Worm (Caenorhabditis elegans): ENCODE results near the gene T16G12.10.

The T16G12.10 gene

ce11 chrIII:10094538-10094937 lies 38.6 kb upstream of the T16G12.10 start (continued):
- TF ChIP-seq dve-1 (tag; optimal IDR thresholded peaks at IDR 0.05; ENCODE audit: insufficient read depth): no peak
- TF ChIP-seq egl-27 (tag; optimal IDR thresholded peaks at IDR 0.05): no peak
- TF ChIP-seq nhr-28 (tag; optimal IDR thresholded peaks at IDR 0.05): no peak
- TF ChIP-seq nhr-42 (GFP tag; IDR thresholded peaks at IDR 0.05): no peak
- no peak for TF ChIP-seq F37D6.2 (tag; optimal IDR thresholded peaks at IDR 0.05)
- TF ChIP-seq daf-8 (GFP tag; IDR thresholded peaks at IDR 0.05): no peak
- TF ChIP-seq Y105C5A.15 (GFP tag; IDR thresholded peaks at IDR 0.05): no peak
- no peak for TF ChIP-seq spr-3 (GFP tag; optimal IDR thresholded peaks at IDR 0.05)
- TF ChIP-seq ceh-44 (GFP tag; IDR thresholded peaks at IDR 0.05): no peak
- no peak for TF ChIP-seq nhr-77 (tag; optimal IDR thresholded peaks at IDR 0.05)
- no peak for TF ChIP-seq F44E2.7 (GFP tag; IDR thresholded peaks at IDR 0.05)
- TF ChIP-seq nhr-10 (tag; optimal IDR thresholded peaks at IDR 0.05): no peak
- no peak for TF ChIP-seq nhr-11 (tag; optimal IDR thresholded peaks at IDR 0.05)
- TF ChIP-seq F26F4.8 (GFP tag; conservative IDR thresholded peaks at IDR 0.05): no peak; the same call in 1 of the 2 replicates
- TF ChIP-seq ceh-62 (tag; optimal IDR thresholded peaks at IDR 0.05): no peak
- TF ChIP-seq ceh-28 (tag; optimal IDR thresholded peaks at IDR 0.05): no peak
- TF ChIP-seq fos-1 (tag; optimal IDR thresholded peaks at IDR 0.05): no peak
- TF ChIP-seq nhr-48 (tag; optimal IDR thresholded peaks at IDR 0.05): peak; percentile 38
- TF ChIP-seq madf-9 (GFP tag; conservative IDR thresholded peaks at IDR 0.05): peak; percentile 83
- TF ChIP-seq saeg-2 (GFP tag; IDR thresholded peaks at IDR 0.05): no peak
- TF ChIP-seq ceh-32 (tag; optimal IDR thresholded peaks at IDR 0.05; ENCODE audit: poor library complexity): no peak
- TF ChIP-seq dmd-6 (GFP tag; IDR thresholded peaks at IDR 0.05): no peak
- TF ChIP-seq php-3 (GFP tag; IDR thresholded peaks at IDR 0.05): no peak
- no peak for TF ChIP-seq dpl-1 (GFP tag; optimal IDR thresholded peaks at IDR 0.05)
- TF ChIP-seq lsy-2 (tag; optimal IDR thresholded peaks at IDR 0.05): no peak
- TF ChIP-seq cey-2 (tag; optimal IDR thresholded peaks at IDR 0.05; ENCODE audit: borderline replicate concordance, insufficient read depth): no peak
- TF ChIP-seq aly-2 (tag; optimal IDR thresholded peaks at IDR 0.05): no peak
- no peak for TF ChIP-seq dmd-8 (GFP tag; IDR thresholded peaks at IDR 0.05)
- no peak for TF ChIP-seq zip-2 (tag; optimal IDR thresholded peaks at IDR 0.05)
- no peak for TF ChIP-seq hlh-30 (tag; optimal IDR thresholded peaks at IDR 0.05; ENCODE audit: insufficient read depth)
- TF ChIP-seq daf-12 (tag; optimal IDR thresholded peaks at IDR 0.05): no peak
- no peak for TF ChIP-seq T20F7.1 (GFP tag; optimal IDR thresholded peaks at IDR 0.05)
- TF ChIP-seq nhr-111 (GFP tag; optimal IDR thresholded peaks at IDR 0.05): no peak
- 0 out of 2 replicates have a peak, but pooled peaks have one; percentile 39 for TF ChIP-seq zfp-3 (GFP tag; conservative IDR thresholded peaks at IDR 0.05)
- no peak for TF ChIP-seq sdz-12 (GFP tag; optimal IDR thresholded peaks at IDR 0.05)
- TF ChIP-seq nhr-25 (tag; optimal IDR thresholded peaks at IDR 0.05; ENCODE audit: borderline replicate concordance, insufficient read depth): peak; percentile 30
- TF ChIP-seq egl-43 (GFP tag; IDR thresholded peaks at IDR 0.05): 0 out of 2 replicates have a peak, but pooled peaks have one; percentile 45
- no peak for TF ChIP-seq hmg-1.1 (GFP tag; IDR thresholded peaks at IDR 0.05)

ce11 chrIII:10093093-10093492 lies 37.2 kb upstream of the T16G12.10 start:
- TF ChIP-seq lsy-2 (tag; optimal IDR thresholded peaks at IDR 0.05) (peak in 1 of 2 experiments; percentile 47), hlh-30 (tag; optimal IDR thresholded peaks at IDR 0.05; ENCODE audit: insufficient read depth) (peak; percentile 11), lin-38 (GFP tag; IDR thresholded peaks at IDR 0.05) (0 out of 2 replicates have a peak, but pooled peaks have one; percentile 21), dpl-1 (GFP tag; optimal IDR thresholded peaks at IDR 0.05) (peak; percentile 69), unc-62 (GFP tag; optimal IDR thresholded peaks at IDR 0.05 in 1 of 2) (no peak), unc-62 (tag; optimal IDR thresholded peaks at IDR 0.05) (no peak), nhr-11 (tag; optimal IDR thresholded peaks at IDR 0.05) (no peak), mes-2 (tag; optimal IDR thresholded peaks at IDR 0.05; ENCODE audit: poor library complexity, severe bottlenecking) (peak; percentile 58)
